Worm (Caenorhabditis elegans) whole organism, L2 larva: ENCODE data around the gene larp-1.
"Not testable (repeated sequence)": the region's sequence is repeated elsewhere in the genome, so short reads cannot be mapped to it uniquely, and the experiment has no call there.

Experiments used
- C34F6.9 ChIP-seq: fragments of 150-350 bp; optimal IDR thresholded peaks from 2 replicates; lab custom pipeline; 2014; ENCODE audit warnings: missing biosample characterization, missing genetic modification characterization
- F13H6.1 ChIP-seq: sonication (generic microtip); optimal IDR thresholded peaks from 2 replicates; lab custom pipeline; 2016; ENCODE audit warnings: missing genetic modification characterization, missing compliant biosample characterization
- R02D3.7 ChIP-seq: fragments of 150-350 bp; optimal IDR thresholded peaks from 2 replicates; lab custom pipeline; 2014; ENCODE audit warnings: missing biosample characterization, missing genetic modification characterization
- Y55F3AM.14 ChIP-seq: fragments of 200-800 bp; sonication (Bioruptor generic); optimal IDR thresholded peaks from 2 replicates; lab custom pipeline; 2018; ENCODE audit warnings: mild to moderate bottlenecking, missing genetic modification characterization, missing compliant biosample characterization
- ZK546.5 ChIP-seq: sonication (generic microtip); optimal IDR thresholded peaks from 2 replicates; lab custom pipeline; 2017; ENCODE audit warnings: missing biosample characterization, missing genetic modification characterization
- aly-2 ChIP-seq: fragments of 150-350 bp; optimal IDR thresholded peaks from 2 replicates; lab custom pipeline; 2014; ENCODE audit warnings: missing biosample characterization, missing genetic modification characterization
- ama-1 ChIP-seq: fragments of 150-350 bp; optimal IDR thresholded peaks from 2 replicates; lab custom pipeline; 2018; ENCODE audit warnings: inconsistent platforms
- ceh-16 ChIP-seq: fragments of 150-350 bp; optimal IDR thresholded peaks from 2 replicates; lab custom pipeline; 2014; ENCODE audit warnings: missing biosample characterization, missing genetic modification characterization
- crh-2 ChIP-seq: sonication (generic microtip); optimal IDR thresholded peaks from 2 replicates; lab custom pipeline; 2017; ENCODE audit warnings: missing biosample characterization, missing genetic modification characterization
- dmd-4 ChIP-seq: sonication (generic microtip); optimal IDR thresholded peaks from 2 replicates; lab custom pipeline; 2017; ENCODE audit warnings: missing biosample characterization, missing genetic modification characterization
- egl-27 ChIP-seq: sonication (generic microtip); optimal IDR thresholded peaks from 3 replicates; lab custom pipeline; 2017; ENCODE audit warnings: missing biosample characterization, missing genetic modification reagents, missing genetic modification characterization
- elt-1 ChIP-seq: fragments of 150-350 bp; optimal IDR thresholded peaks from 2 replicates; lab custom pipeline; 2014; ENCODE audit warnings: missing biosample characterization, missing genetic modification characterization
- elt-3 ChIP-seq: sonication (generic microtip); optimal IDR thresholded peaks from 2 replicates; lab custom pipeline; 2017; ENCODE audit warnings: missing biosample characterization, missing genetic modification characterization
- fos-1 ChIP-seq: fragments of 150-350 bp; optimal IDR thresholded peaks from 2 replicates; lab custom pipeline; 2014; ENCODE audit warnings: missing biosample characterization, missing genetic modification characterization
- gmeb-1 ChIP-seq: fragments of 150-350 bp; optimal IDR thresholded peaks from 2 replicates; lab custom pipeline; 2014; ENCODE audit warnings: missing biosample characterization, missing genetic modification characterization
- lin-11 ChIP-seq: fragments of 150-350 bp; sonication (generic microtip); optimal IDR thresholded peaks from 2 replicates; lab custom pipeline; 2014; ENCODE audit warnings: missing biosample characterization, missing genetic modification characterization, inconsistent platforms, mixed read lengths
- lin-13 ChIP-seq: fragments of 150-350 bp; optimal IDR thresholded peaks from 2 replicates; lab custom pipeline; 2014; ENCODE audit warnings: missing biosample characterization, missing genetic modification reagents, missing genetic modification characterization
- lin-39 ChIP-seq: fragments of 150-350 bp; optimal IDR thresholded peaks from 2 replicates; lab custom pipeline; 2014; ENCODE audit warnings: missing biosample characterization, missing genetic modification reagents, missing genetic modification characterization
- lsy-2 ChIP-seq, 2 experiments: fragments of 150-350 bp in 1 of 2; sonication (generic microtip) in 1 of 2; optimal IDR thresholded peaks; 2 replicates each; lab custom pipeline; 2014 to 2017; ENCODE audit warnings: missing biosample characterization in 2 of 2, missing genetic modification characterization in 2 of 2
- mab-5 ChIP-seq: fragments of 150-350 bp; optimal IDR thresholded peaks from 2 replicates; lab custom pipeline; 2014; ENCODE audit warnings: missing biosample characterization, missing genetic modification characterization
- mbf-1 ChIP-seq: sonication (generic microtip); optimal IDR thresholded peaks from 2 replicates; lab custom pipeline; 2017; ENCODE audit warnings: missing biosample characterization, missing genetic modification characterization
- mdl-1 ChIP-seq, 2 experiments: fragments of 150-350 bp in 1 of 2; sonication (generic microtip) in 1 of 2; optimal IDR thresholded peaks; 2 replicates each; lab custom pipeline; 2017; ENCODE audit warnings: missing biosample characterization in 2 of 2, missing genetic modification characterization in 2 of 2
- nhr-10 ChIP-seq: sonication (generic microtip); optimal IDR thresholded peaks from 2 replicates; lab custom pipeline; 2017; ENCODE audit warnings: missing biosample characterization, missing genetic modification characterization
- nhr-12 ChIP-seq: fragments of 150-350 bp; optimal IDR thresholded peaks from 2 replicates; lab custom pipeline; 2014; ENCODE audit warnings: missing biosample characterization, missing genetic modification characterization
- nhr-129 ChIP-seq: fragments of 150-350 bp; optimal IDR thresholded peaks from 2 replicates; lab custom pipeline; 2014; ENCODE audit warnings: missing biosample characterization, missing genetic modification characterization
- nhr-21 ChIP-seq: fragments of 150-350 bp; optimal IDR thresholded peaks from 2 replicates; lab custom pipeline; 2014; ENCODE audit warnings: missing biosample characterization, missing genetic modification characterization
- nhr-23 ChIP-seq: fragments of 150-350 bp; optimal IDR thresholded peaks from 2 replicates; lab custom pipeline; 2014; ENCODE audit warnings: missing biosample characterization, missing genetic modification reagents, missing genetic modification characterization
- nhr-237 ChIP-seq: fragments of 150-350 bp; optimal IDR thresholded peaks from 2 replicates; lab custom pipeline; 2014; ENCODE audit warnings: missing biosample characterization, missing genetic modification characterization
- nhr-25 ChIP-seq: fragments of 150-350 bp; sonication (generic microtip); optimal IDR thresholded peaks from 3 replicates; lab custom pipeline; 2014; ENCODE audit warnings: missing biosample characterization, missing genetic modification characterization
- nhr-6 ChIP-seq: fragments of 150-350 bp; optimal IDR thresholded peaks from 2 replicates; lab custom pipeline; 2014; ENCODE audit warnings: missing biosample characterization, missing genetic modification characterization
- peb-1 ChIP-seq: fragments of 150-350 bp; optimal IDR thresholded peaks from 2 replicates; lab custom pipeline; 2014; ENCODE audit warnings: missing biosample characterization, missing genetic modification characterization
- sem-4 ChIP-seq: fragments of 150-350 bp; optimal IDR thresholded peaks from 2 replicates; lab custom pipeline; 2014; ENCODE audit warnings: missing biosample characterization, missing genetic modification reagents, missing genetic modification characterization
- sma-3 ChIP-seq: sonication (generic microtip); optimal IDR thresholded peaks from 2 replicates; lab custom pipeline; 2016; ENCODE audit warnings: missing genetic modification reagents, missing genetic modification characterization, missing compliant biosample characterization
- sma-9 ChIP-seq, 2 experiments: fragments of 150-350 bp in 1 of 2; sonication (generic microtip) in 1 of 2; optimal IDR thresholded peaks; 2 replicates each; lab custom pipeline; 2014 to 2016; ENCODE audit warnings: missing genetic modification characterization in 2 of 2, mild to moderate bottlenecking in 1 of 2, missing biosample characterization in 1 of 2, missing compliant biosample characterization in 1 of 2, missing genetic modification reagents in 1 of 2, moderate library complexity in 1 of 2
- snpc-4 ChIP-seq: fragments of 150-350 bp; optimal IDR thresholded peaks from 2 replicates; lab custom pipeline; 2014; ENCODE audit warnings: missing biosample characterization, missing genetic modification characterization
- unc-55 ChIP-seq: fragments of 150-350 bp; sonication (generic microtip); optimal IDR thresholded peaks from 3 replicates; lab custom pipeline; 2014; ENCODE audit warnings: missing biosample characterization, missing genetic modification reagents, missing genetic modification characterization
- zag-1 ChIP-seq: fragments of 150-350 bp; optimal IDR thresholded peaks from 2 replicates; lab custom pipeline; 2014; ENCODE audit warnings: missing biosample characterization, missing genetic modification characterization
- ztf-1 ChIP-seq: fragments of 200-800 bp; sonication (Bioruptor generic); conservative IDR thresholded peaks from 2 replicates; pipeline ENCODE4 v1.3.6; 2022; ENCODE audit warnings: missing genetic modification characterization, missing compliant biosample characterization
- ztf-11 ChIP-seq: sonication (generic microtip); optimal IDR thresholded peaks from 2 replicates; lab custom pipeline; 2017; ENCODE audit warnings: missing biosample characterization, missing genetic modification characterization
- ztf-4 ChIP-seq: fragments of 150-350 bp; optimal IDR thresholded peaks from 2 replicates; lab custom pipeline; 2014; ENCODE audit warnings: missing biosample characterization, missing genetic modification characterization

Gene larp-1

DNA sequence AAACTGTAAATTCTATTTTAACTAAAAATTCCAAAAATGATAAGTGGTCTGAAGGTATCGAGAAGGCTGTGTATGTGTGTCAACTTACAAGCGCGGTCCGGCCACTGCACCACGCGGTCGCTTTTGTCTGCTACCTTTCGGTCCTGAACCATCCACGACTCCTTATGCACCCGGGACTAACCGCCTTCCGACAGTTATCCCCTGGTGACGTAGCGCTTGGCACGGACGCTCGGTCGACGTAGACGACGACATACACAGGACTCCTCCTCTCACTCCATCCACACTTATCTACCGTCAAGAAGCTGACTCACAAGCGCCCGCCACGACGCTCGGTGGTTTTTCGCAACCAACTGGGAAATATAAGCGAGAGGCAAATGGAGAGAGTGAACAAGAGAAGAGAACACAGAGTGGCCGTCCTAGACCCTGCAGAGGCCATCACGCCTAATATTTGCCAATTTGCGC, 14.0 kb upstream of the larp-1 start:
- TF ChIP-seq unc-55 (GFP tag; lab: Kevin White, UChicago) (peak; percentile 45), F13H6.1 (tag; lab: Kevin White, UChicago) (peak; percentile 89), sem-4 (tag; lab: Kevin White, UChicago) (peak; percentile 47), sma-3 (GFP tag; lab: Kevin White, UChicago) (peak; percentile 75), sma-9 (GFP tag; optimal IDR thresholded peaks at IDR 0.05; lab: Kevin White, UChicago) (peak; percentile 50), C34F6.9 (tag; lab: Kevin White, UChicago) (peak; percentile 30), nhr-129 (tag; lab: Kevin White, UChicago) (peak; percentile 49), nhr-21 (tag; lab: Kevin White, UChicago) (peak; percentile 77), mdl-1 (tag; optimal IDR thresholded peaks at IDR 0.05; lab: Kevin White, UChicago) (peak in 1 of 2 experiments; percentile 43), lsy-2 (tag; optimal IDR thresholded peaks at IDR 0.05; lab: Kevin White, UChicago) (peak; percentile 66 to 72), fos-1 (tag; lab: Kevin White, UChicago) (peak; percentile 88), nhr-25 (tag; lab: Kevin White, UChicago) (peak; percentile 50), lin-11 (tag; lab: Kevin White, UChicago) (peak; percentile 49), gmeb-1 (tag; lab: Kevin White, UChicago) (peak; percentile 47), crh-2 (tag; lab: Kevin White, UChicago) (peak; percentile 77), mab-5 (tag; lab: Kevin White, UChicago) (peak; percentile 7), Y55F3AM.14 (peak; percentile 70), lin-13 (GFP tag; lab: Kevin White, UChicago) (peak; percentile 76), ztf-4 (tag; lab: Kevin White, UChicago) (peak; percentile 28), snpc-4 (tag; lab: Kevin White, UChicago) (peak; percentile 27), egl-27 (tag; lab: Kevin White, UChicago) (peak; percentile 24)
- TF ChIP-seq sma-9 (tag; optimal IDR thresholded peaks at IDR 0.05; lab: Kevin White, UChicago) = not testable (repeated sequence)

ce11 chrIII:5030629-5031028, 13.2 kb upstream of the larp-1 start, which contains the start of gene klp-6:
TSS of gene klp-6 (plus strand) at chrIII:5030929.
- TF ChIP-seq sem-4 (tag; lab: Kevin White, UChicago) = no peak
- no peak for TF ChIP-seq F13H6.1 (tag; lab: Kevin White, UChicago)
- no peak for TF ChIP-seq ztf-4 (tag; lab: Kevin White, UChicago)
- no peak for TF ChIP-seq lin-39
- no peak for TF ChIP-seq lin-11 (tag; lab: Kevin White, UChicago)
- TF ChIP-seq egl-27 (tag; lab: Kevin White, UChicago) = no peak
- no peak for TF ChIP-seq zag-1 (tag; lab: Kevin White, UChicago)
- TF ChIP-seq nhr-23 = no peak

DNA sequence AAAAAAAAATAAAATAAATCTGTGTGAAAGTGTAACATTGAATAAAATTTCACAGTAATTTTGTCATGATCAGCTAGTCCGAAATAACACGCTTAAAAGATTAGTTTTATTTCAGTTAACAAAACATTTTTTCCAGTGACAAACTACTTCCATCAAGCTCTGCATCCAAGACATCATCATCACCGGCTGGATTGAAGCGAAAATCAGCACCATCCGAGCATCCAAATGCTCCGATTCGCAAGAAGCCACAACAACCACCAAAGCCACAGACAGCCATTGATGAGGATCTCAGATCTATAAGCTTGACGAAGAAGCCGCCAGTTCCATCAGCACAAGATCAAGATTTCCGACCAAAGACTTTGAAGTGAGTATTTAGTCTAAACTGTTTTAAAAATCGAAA, 9.8 kb upstream of the larp-1 start:
- TF ChIP-seq nhr-237 (tag; lab: Kevin White, UChicago) (no peak), nhr-25 (tag; lab: Kevin White, UChicago) (peak; percentile 14), ztf-11 (tag; lab: Kevin White, UChicago) (no peak)

DNA sequence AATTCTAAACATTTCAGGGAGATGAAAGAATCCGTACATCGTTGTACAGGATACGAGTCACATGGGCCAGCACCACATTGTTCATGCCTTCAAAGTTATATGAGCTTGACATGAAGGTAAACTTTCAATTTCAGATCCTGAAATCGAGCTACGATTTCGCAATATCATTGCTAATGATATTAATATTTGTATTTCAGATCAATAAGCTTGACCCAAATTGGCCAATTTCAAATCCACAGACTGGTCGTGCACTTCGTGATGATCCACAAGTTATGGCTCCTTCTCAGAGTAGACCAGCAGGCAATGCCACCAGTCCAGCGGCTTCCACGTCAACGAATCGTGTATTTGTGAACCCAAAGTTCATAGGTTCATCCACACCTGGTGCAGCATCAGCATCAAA, 8.9 kb upstream of the larp-1 start:
- TF ChIP-seq F13H6.1 (tag; lab: Kevin White, UChicago) (no peak), dmd-4 (tag; lab: Kevin White, UChicago) (no peak), nhr-23 (no peak), snpc-4 (tag; lab: Kevin White, UChicago) (no peak), elt-1 (tag; lab: Kevin White, UChicago) (no peak), aly-2 (tag; lab: Kevin White, UChicago) (no peak), elt-3 (tag; lab: Kevin White, UChicago) (no peak), ZK546.5 (no peak), ztf-11 (tag; lab: Kevin White, UChicago) (no peak), mbf-1 (no peak), Y55F3AM.14 (no peak)

- TF ChIP-seq nhr-12 (no peak), C34F6.9 (tag; lab: Kevin White, UChicago) (peak; percentile 25), nhr-6 (no peak), lsy-2 (tag; optimal IDR thresholded peaks at IDR 0.05; lab: Kevin White, UChicago) (peak in 1 of 2 experiments; percentile 60), sma-3 (GFP tag; lab: Kevin White, UChicago) (peak; percentile 44), crh-2 (tag; lab: Kevin White, UChicago) (peak; percentile 26), Y55F3AM.14 (peak; percentile 7), nhr-21 (tag; lab: Kevin White, UChicago) (peak; percentile 2), sem-4 (tag; lab: Kevin White, UChicago) (peak; percentile 47), peb-1 (tag; lab: Kevin White, UChicago) (no peak), elt-3 (tag; lab: Kevin White, UChicago) (no peak), ztf-1 (GFP tag; lab: Robert Waterston, UW) (peak; percentile 93), R02D3.7 (tag; lab: Kevin White, UChicago) (no peak), lin-13 (GFP tag; lab: Kevin White, UChicago) (peak; percentile 19), gmeb-1 (tag; lab: Kevin White, UChicago) (peak; percentile 28), nhr-10 (no peak), F13H6.1 (tag; lab: Kevin White, UChicago) (peak; percentile 7), ama-1 (lab: Kevin White, UChicago) (peak; percentile 83), ztf-4 (tag; lab: Kevin White, UChicago) (peak; percentile 79), ceh-16 (no peak), ZK546.5 (no peak), nhr-129 (tag; lab: Kevin White, UChicago) (no peak)
Observed at ce11 chrIII:5025136-5025629, 7.7 kb upstream of the larp-1 start.
